Worm (Caenorhabditis elegans) whole organism, late embryonic: Measurements from ENCODE around the gene F22E5.22.
"Not testable (repeated sequence)": the region's sequence is repeated elsewhere in the genome, so short reads cannot be mapped to it uniquely, and the experiment has no call there.

ENCODE experiments used
- C08G9.2 ChIP-seq: sonication (generic microtip); optimal IDR thresholded peaks from 2 replicates; lab custom pipeline; 2016; ENCODE audit warnings: mild to moderate bottlenecking, missing genetic modification characterization, moderate library complexity, missing compliant biosample characterization
- F13H6.1 ChIP-seq: sonication (generic microtip); optimal IDR thresholded peaks from 2 replicates; lab custom pipeline; 2016; ENCODE audit warnings: missing genetic modification characterization, missing compliant biosample characterization
- T23F11.4 ChIP-seq: fragments of 200-800 bp; sonication (Bioruptor generic); optimal IDR thresholded peaks from 2 replicates; lab custom pipeline; 2018; ENCODE audit warnings: mild to moderate bottlenecking, missing genetic modification characterization, missing compliant biosample characterization
- Y22D7AL.16 ChIP-seq: sonication (generic microtip); optimal IDR thresholded peaks from 2 replicates; lab custom pipeline; 2016; ENCODE audit warnings: missing genetic modification characterization, missing compliant biosample characterization
- ceh-18 ChIP-seq: sonication (generic microtip); optimal IDR thresholded peaks from 2 replicates; lab custom pipeline; 2016; ENCODE audit warnings: missing genetic modification characterization, missing compliant biosample characterization
- ceh-22 ChIP-seq: sonication (generic microtip); optimal IDR thresholded peaks from 2 replicates; lab custom pipeline; 2017; ENCODE audit warnings: missing biosample characterization, missing genetic modification characterization
- ceh-24 ChIP-seq: sonication (generic microtip); optimal IDR thresholded peaks from 2 replicates; lab custom pipeline; 2016; ENCODE audit warnings: mild to moderate bottlenecking, missing genetic modification characterization, missing compliant biosample characterization
- ceh-30 ChIP-seq: fragments of 150-350 bp; optimal IDR thresholded peaks from 2 replicates; lab custom pipeline; 2014; ENCODE audit warnings: missing biosample characterization, missing genetic modification characterization
- ceh-9 ChIP-seq: sonication (generic microtip); optimal IDR thresholded peaks from 2 replicates; lab custom pipeline; 2016; ENCODE audit warnings: mild to moderate bottlenecking, missing genetic modification characterization, inconsistent platforms, missing compliant biosample characterization
- dve-1 ChIP-seq: sonication (generic microtip); optimal IDR thresholded peaks from 2 replicates; lab custom pipeline; 2017; ENCODE audit warnings: antibody characterized with exemption, mild to moderate bottlenecking, missing genetic modification characterization, missing compliant biosample characterization
- elt-4 ChIP-seq: sonication (generic microtip); optimal IDR thresholded peaks from 2 replicates; lab custom pipeline; 2016; ENCODE audit warnings: missing genetic modification characterization, missing compliant biosample characterization
- eyg-1 ChIP-seq: sonication (generic microtip); optimal IDR thresholded peaks from 2 replicates; lab custom pipeline; 2016; ENCODE audit warnings: missing genotype, missing genetic modification characterization, missing compliant biosample characterization
- fax-1 ChIP-seq: sonication (generic microtip); optimal IDR thresholded peaks from 2 replicates; lab custom pipeline; 2016; ENCODE audit warnings: missing genotype, missing genetic modification characterization, missing compliant biosample characterization
- fkh-6 ChIP-seq: sonication (generic microtip); optimal IDR thresholded peaks from 2 replicates; lab custom pipeline; 2016; ENCODE audit warnings: missing genetic modification characterization, missing compliant biosample characterization
- hlh-13 ChIP-seq: fragments of 200-800 bp; sonication (Bioruptor generic); optimal IDR thresholded peaks from 2 replicates; lab custom pipeline; 2018; ENCODE audit warnings: mild to moderate bottlenecking, missing genetic modification characterization, missing compliant biosample characterization
- hlh-15 ChIP-seq: sonication (generic microtip); optimal IDR thresholded peaks from 2 replicates; lab custom pipeline; 2016; ENCODE audit warnings: missing genetic modification characterization, missing compliant biosample characterization
- hlh-30 ChIP-seq: sonication (generic microtip); optimal IDR thresholded peaks from 2 replicates; lab custom pipeline; 2017; ENCODE audit warnings: antibody characterized with exemption, missing genetic modification characterization, missing compliant biosample characterization; ENCODE audit not compliant: insufficient read depth
- hlh-6 ChIP-seq: sonication (generic microtip); optimal IDR thresholded peaks from 2 replicates; lab custom pipeline; 2016; ENCODE audit warnings: missing genotype, missing genetic modification characterization, missing compliant biosample characterization
- hlh-8 ChIP-seq: sonication (generic microtip); optimal IDR thresholded peaks from 2 replicates; lab custom pipeline; 2016; ENCODE audit warnings: missing genotype, missing genetic modification characterization, missing compliant biosample characterization
- lin-11 ChIP-seq: fragments of 200-800 bp; sonication (Bioruptor generic); optimal IDR thresholded peaks from 2 replicates; lab custom pipeline; 2018; ENCODE audit warnings: mild to moderate bottlenecking, missing genetic modification characterization, missing compliant biosample characterization
- mec-3 ChIP-seq: sonication (generic microtip); optimal IDR thresholded peaks from 2 replicates; lab custom pipeline; 2016; ENCODE audit warnings: borderline replicate concordance, missing genetic modification characterization, missing compliant biosample characterization
- nhr-11 ChIP-seq: fragments of 150-350 bp; optimal IDR thresholded peaks from 2 replicates; lab custom pipeline; 2014; ENCODE audit warnings: missing biosample characterization, missing genetic modification characterization
- nhr-232 ChIP-seq: sonication (generic microtip); optimal IDR thresholded peaks from 2 replicates; lab custom pipeline; 2016; ENCODE audit warnings: missing genetic modification characterization, missing compliant biosample characterization
- odd-2 ChIP-seq: sonication (generic microtip); optimal IDR thresholded peaks from 2 replicates; lab custom pipeline; 2017; ENCODE audit warnings: antibody characterized with exemption, mild to moderate bottlenecking, missing genetic modification characterization, missing compliant biosample characterization
- pag-3 ChIP-seq: sonication (generic microtip); optimal IDR thresholded peaks from 2 replicates; lab custom pipeline; 2016; ENCODE audit warnings: missing compliant biosample characterization, missing genetic modification characterization, borderline replicate concordance
- pax-1 ChIP-seq: fragments of 150-350 bp; optimal IDR thresholded peaks from 2 replicates; lab custom pipeline; 2014; ENCODE audit warnings: missing biosample characterization, missing genetic modification characterization
- pha-4 ChIP-seq: fragments of 150-350 bp; optimal IDR thresholded peaks from 2 replicates; lab custom pipeline; 2018; ENCODE audit warnings: missing biosample characterization, missing genetic modification reagents, missing genetic modification characterization
- pqm-1 ChIP-seq: sonication (generic microtip); optimal IDR thresholded peaks from 2 replicates; lab custom pipeline; 2016; ENCODE audit warnings: missing genetic modification characterization, missing compliant biosample characterization
- pros-1 ChIP-seq: fragments of 150-350 bp; optimal IDR thresholded peaks from 2 replicates; lab custom pipeline; 2014; ENCODE audit warnings: missing biosample characterization, missing genetic modification reagents, missing genetic modification characterization
- syd-9 ChIP-seq: sonication (generic microtip); optimal IDR thresholded peaks from 2 replicates; lab custom pipeline; 2016; ENCODE audit warnings: mild to moderate bottlenecking, missing genetic modification characterization, moderate library complexity, missing compliant biosample characterization
- tbx-7 ChIP-seq: sonication (generic microtip); optimal IDR thresholded peaks from 2 replicates; lab custom pipeline; 2016; ENCODE audit warnings: missing genotype, missing genetic modification characterization, missing compliant biosample characterization
- unc-3 ChIP-seq, 2 experiments: fragments of 200-800 bp in 1 of 2; sonication (Bioruptor generic) in 1 of 2; sonication (generic microtip) in 1 of 2; conservative IDR thresholded peaks in 1 of 2; optimal IDR thresholded peaks in 1 of 2; 2 replicates each; pipeline versions ENCODE4 v1.3.6 to Lab custom; 2016 to 2022; ENCODE audit warnings: missing compliant biosample characterization in 2 of 2, missing genetic modification characterization in 2 of 2, missing genetic modification reagents in 1 of 2
- unc-42 ChIP-seq: sonication (generic microtip); optimal IDR thresholded peaks from 2 replicates; lab custom pipeline; 2016; ENCODE audit warnings: missing genotype, missing genetic modification characterization, missing compliant biosample characterization
- unc-55 ChIP-seq: sonication (generic microtip); optimal IDR thresholded peaks from 2 replicates; lab custom pipeline; 2017; ENCODE audit warnings: missing biosample characterization, missing genetic modification reagents, missing genetic modification characterization
- unc-86 ChIP-seq: sonication (generic microtip); optimal IDR thresholded peaks from 2 replicates; lab custom pipeline; 2016; ENCODE audit warnings: missing genetic modification characterization, missing compliant biosample characterization

The F22E5.22 gene

ce11 chrII:2644498-2644897, 21.2 kb upstream of the F22E5.22 start, which contains the start of gene F22E5.11:
Gene F22E5.11 (minus strand): TSS chrII:2644598.
- no peak for TF ChIP-seq hlh-13 (GFP tag; lab: Kevin White, UChicago)
- TF ChIP-seq pros-1 (tag; lab: Kevin White, UChicago), result no peak
- TF ChIP-seq eyg-1 (tag; lab: Kevin White, UChicago), result no peak
- TF ChIP-seq ceh-18, result no peak
- no peak for TF ChIP-seq mec-3
- TF ChIP-seq fkh-6 (tag; lab: Kevin White, UChicago), result no peak

DNA sequence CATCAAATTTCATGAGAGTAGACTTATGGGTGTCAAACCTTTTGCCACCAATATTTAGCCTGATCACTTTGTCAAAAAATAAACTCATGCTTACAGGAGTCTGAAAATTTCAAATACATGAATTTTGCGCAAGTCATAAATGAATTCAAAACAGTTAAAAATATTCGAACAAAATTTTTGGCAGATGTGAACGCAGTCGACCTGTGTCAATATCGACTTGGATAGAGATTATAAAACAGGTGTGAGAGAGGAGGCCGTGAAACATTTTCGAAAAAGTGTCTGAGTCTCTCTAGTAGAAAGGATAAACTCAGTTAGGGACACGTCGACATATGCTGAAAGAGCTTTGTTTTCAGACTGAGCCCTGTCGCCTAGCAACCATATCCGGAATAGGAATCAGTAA, 18.9 kb upstream of the F22E5.22 start, which contains the start of gene F22E5.12:
TSS of gene F22E5.12 (minus strand) at position 101 of the 400 bp plus-strand sequence.
- not testable (repeated sequence) for TF ChIP-seq hlh-30; hlh-6 (tag; lab: Kevin White, UChicago); ceh-9

DNA sequence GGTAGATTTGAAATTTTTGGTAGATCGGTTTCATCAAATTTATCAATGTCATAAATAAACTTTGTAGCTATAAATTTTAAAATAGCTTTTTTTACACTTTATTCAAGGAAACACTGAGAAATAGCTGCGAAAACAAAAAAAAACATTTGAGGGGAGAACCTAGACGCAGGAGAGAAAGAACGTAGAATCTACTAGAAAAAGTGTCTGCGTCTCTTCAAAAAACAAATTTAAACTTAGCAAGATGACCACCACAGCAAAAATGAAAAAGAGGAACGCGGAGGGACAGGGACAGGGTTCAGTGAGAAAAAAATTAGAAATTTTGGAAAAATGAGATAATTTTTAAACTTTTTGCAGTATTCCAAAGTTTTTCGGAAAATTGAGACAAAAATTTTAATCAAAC, 16.7 kb upstream of the F22E5.22 start:
- no peak for TF ChIP-seq C08G9.2 (tag; lab: Kevin White, UChicago)
- no peak for TF ChIP-seq dve-1 (tag; lab: Kevin White, UChicago)
- no peak for TF ChIP-seq F13H6.1 (tag; lab: Kevin White, UChicago)
- no peak for TF ChIP-seq unc-42
- no peak for TF ChIP-seq ceh-9
- no peak for TF ChIP-seq elt-4 (tag; lab: Kevin White, UChicago)
- TF ChIP-seq ceh-24 (tag; lab: Kevin White, UChicago), result no peak

DNA sequence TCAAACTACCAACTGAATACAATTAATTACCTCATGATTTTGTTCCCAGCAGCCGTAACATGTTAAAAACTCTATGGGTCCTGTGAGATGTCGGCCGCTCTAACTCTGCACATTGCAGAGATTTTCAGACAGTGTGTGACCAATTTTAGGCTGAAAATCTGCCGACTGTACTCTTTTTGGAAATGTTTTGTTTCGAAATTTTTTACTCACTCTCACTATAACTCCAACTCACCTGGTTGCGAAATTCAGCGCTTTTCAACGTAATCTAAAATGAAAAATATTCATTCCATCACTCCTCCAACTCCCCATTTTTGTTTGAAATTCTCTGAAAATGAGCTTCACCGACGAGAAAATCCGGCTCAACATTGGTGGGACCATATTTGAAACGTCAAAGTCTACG, 16.2 kb upstream of the F22E5.22 start, which contains the start of the genes F22E5.13 and F22E5.6:
TSS of gene F22E5.13 (minus strand) at position 101 of the 400 bp plus-strand sequence.
TSS of gene F22E5.6 (plus strand) at position 297 of the 400 bp plus-strand sequence.
- no peak for TF ChIP-seq pqm-1 (tag; lab: Kevin White, UChicago)
- no peak for TF ChIP-seq pha-4 (tag; lab: Kevin White, UChicago)
- no peak for TF ChIP-seq unc-3 (GFP tag; conservative IDR thresholded peaks at IDR 0.05; lab: Robert Waterston, UW)
- no peak for TF ChIP-seq unc-3 (tag; optimal IDR thresholded peaks at IDR 0.05; lab: Kevin White, UChicago)
- TF ChIP-seq syd-9 (tag; lab: Kevin White, UChicago), result no peak
- TF ChIP-seq fax-1 (tag; lab: Kevin White, UChicago), result no peak
- no peak for TF ChIP-seq pag-3 (tag; lab: Kevin White, UChicago)
- no peak for TF ChIP-seq ceh-22 (tag; lab: Kevin White, UChicago)
- TF ChIP-seq pax-1 (tag; lab: Kevin White, UChicago), result no peak
- TF ChIP-seq unc-55 (GFP tag; lab: Kevin White, UChicago), result no peak

DNA sequence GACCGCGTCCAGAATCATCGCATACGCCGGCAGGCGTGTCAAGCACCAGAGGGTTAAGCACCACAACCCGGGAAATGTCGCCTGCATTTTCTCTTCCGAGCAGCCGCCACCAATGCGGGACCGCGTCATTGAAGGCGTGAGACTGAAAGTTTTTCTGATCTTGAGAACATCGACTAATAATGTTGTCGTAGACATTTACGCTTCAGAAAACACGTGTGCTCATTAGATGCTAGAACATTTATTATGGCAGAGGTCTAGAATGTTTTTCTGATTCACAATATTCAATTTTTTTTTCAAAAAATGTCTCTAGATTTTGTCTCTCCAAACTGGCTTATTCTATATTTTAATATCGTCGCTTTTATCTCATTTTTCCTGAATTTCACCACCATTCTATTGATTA, 9.1 kb upstream of the F22E5.22 start, which contains the start of gene sri-47:
TSS of gene sri-47 (plus strand) at position 301 of the 400 bp plus-strand sequence.
- TF ChIP-seq lin-11 (no peak), T23F11.4 (GFP tag; lab: Kevin White, UChicago) (no peak), hlh-8 (tag; lab: Kevin White, UChicago) (no peak), ceh-30 (tag; lab: Kevin White, UChicago) (no peak), odd-2 (no peak), hlh-15 (tag; lab: Kevin White, UChicago) (no peak), Y22D7AL.16 (tag; lab: Kevin White, UChicago) (no peak), unc-86 (tag; lab: Kevin White, UChicago) (no peak), nhr-11 (no peak), pha-4 (tag; lab: Kevin White, UChicago) (no peak), nhr-232 (tag; lab: Kevin White, UChicago) (no peak), F13H6.1 (tag; lab: Kevin White, UChicago) (no peak), tbx-7 (tag; lab: Kevin White, UChicago) (no peak), fkh-6 (tag; lab: Kevin White, UChicago) (no peak)
